Worm (Caenorhabditis elegans): ENCODE data around the gene trip-4.
A peak's percentile ranks its signal among the peaks of the same experiment; 100 is the strongest.

trip-4 gene

DNA sequence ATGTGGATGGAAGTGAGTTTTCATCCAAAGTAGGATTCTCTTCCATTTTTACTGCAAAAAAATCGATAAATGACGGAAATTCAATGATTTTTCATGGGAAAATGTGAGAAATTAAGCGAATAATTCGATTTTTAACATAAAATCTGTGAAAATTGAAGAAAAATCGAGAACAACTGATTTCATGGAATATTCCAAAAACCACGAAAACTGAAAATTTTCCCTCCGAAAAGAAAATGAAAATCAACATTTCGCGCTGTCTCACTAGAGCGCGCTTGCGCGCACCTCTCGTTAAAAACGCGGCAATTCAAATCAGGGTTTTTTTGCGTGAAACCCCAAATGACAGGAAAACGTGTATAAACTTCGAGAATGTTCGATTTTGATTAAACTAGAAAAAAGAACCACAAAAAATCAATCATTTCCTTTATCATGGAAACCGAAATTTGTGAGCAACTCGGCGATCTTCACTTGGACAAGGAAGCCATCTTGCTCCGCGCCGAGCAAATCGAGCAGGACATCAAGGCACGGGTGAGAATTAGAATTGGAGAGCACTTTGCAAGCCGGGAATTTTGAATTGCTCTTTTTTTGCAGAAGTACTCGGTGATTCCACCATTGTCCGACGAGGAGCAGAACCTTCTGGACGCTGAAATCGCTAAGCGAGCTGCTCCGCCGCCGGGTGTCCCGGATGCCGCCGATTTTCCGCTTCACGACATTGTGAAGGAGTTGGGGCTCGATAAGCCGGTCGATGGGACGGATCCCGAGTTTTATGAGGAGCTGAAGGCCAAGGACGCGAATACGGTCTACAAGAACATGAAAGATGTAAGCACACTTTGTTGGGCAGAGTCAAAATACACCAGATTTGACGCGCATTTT, 28.6 kb upstream of the trip-4 start, which contains the start of the genes Y53F4B.9 and Y53F4B.11:
Y53F4B.9 (minus strand) TSS at position 51 of the 870 bp plus-strand sequence.
Y53F4B.11 (plus strand) TSS at position 383 of the 870 bp plus-strand sequence.
- TF ChIP-seq ceh-19 (GFP tag; optimal IDR thresholded peaks at IDR 0.05) (no peak), hlh-30 (tag; optimal IDR thresholded peaks at IDR 0.05; ENCODE audit: insufficient read depth) (no peak), ceh-18 (tag; optimal IDR thresholded peaks at IDR 0.05) (peak; percentile 29), Y22D7AL.16 (tag; optimal IDR thresholded peaks at IDR 0.05) (no peak), pax-1 (tag; optimal IDR thresholded peaks at IDR 0.05) (no peak), lin-11 (tag; optimal IDR thresholded peaks at IDR 0.05) (no peak), ets-4 (tag; optimal IDR thresholded peaks at IDR 0.05) (peak; percentile 30), sox-4 (tag; optimal IDR thresholded peaks at IDR 0.05) (peak; percentile 7), ceh-24 (tag; optimal IDR thresholded peaks at IDR 0.05) (no peak), unc-55 (GFP tag; optimal IDR thresholded peaks at IDR 0.05) (peak; percentile 15), tbx-2 (tag; optimal IDR thresholded peaks at IDR 0.05) (peak; percentile 39), madf-2 (tag; optimal IDR thresholded peaks at IDR 0.05) (no peak), fkh-10 (GFP tag; optimal IDR thresholded peaks at IDR 0.05) (no peak), rnt-1 (tag; optimal IDR thresholded peaks at IDR 0.05) (peak; percentile 41), unc-42 (tag; optimal IDR thresholded peaks at IDR 0.05) (peak; percentile 62), nfya-1 (tag; optimal IDR thresholded peaks at IDR 0.05) (peak; percentile 71), pros-1 (tag; optimal IDR thresholded peaks at IDR 0.05) (peak; percentile 6), F13H6.1 (tag; optimal IDR thresholded peaks at IDR 0.05) (no peak), ceh-48 (tag; optimal IDR thresholded peaks at IDR 0.05) (peak; percentile 1), dve-1 (tag; optimal IDR thresholded peaks at IDR 0.05) (no peak), ceh-31 (tag; optimal IDR thresholded peaks at IDR 0.05) (peak; percentile 55), pat-9 (tag; optimal IDR thresholded peaks at IDR 0.05) (peak; percentile 23), unc-3 (GFP tag; conservative IDR thresholded peaks at IDR 0.05) (no peak), unc-3 (tag; optimal IDR thresholded peaks at IDR 0.05) (no peak), C08G9.2 (tag; optimal IDR thresholded peaks at IDR 0.05) (peak; percentile 37), npax-4 (tag; optimal IDR thresholded peaks at IDR 0.05) (no peak), ref-2 (tag; optimal IDR thresholded peaks at IDR 0.05) (peak; percentile 20)

DNA sequence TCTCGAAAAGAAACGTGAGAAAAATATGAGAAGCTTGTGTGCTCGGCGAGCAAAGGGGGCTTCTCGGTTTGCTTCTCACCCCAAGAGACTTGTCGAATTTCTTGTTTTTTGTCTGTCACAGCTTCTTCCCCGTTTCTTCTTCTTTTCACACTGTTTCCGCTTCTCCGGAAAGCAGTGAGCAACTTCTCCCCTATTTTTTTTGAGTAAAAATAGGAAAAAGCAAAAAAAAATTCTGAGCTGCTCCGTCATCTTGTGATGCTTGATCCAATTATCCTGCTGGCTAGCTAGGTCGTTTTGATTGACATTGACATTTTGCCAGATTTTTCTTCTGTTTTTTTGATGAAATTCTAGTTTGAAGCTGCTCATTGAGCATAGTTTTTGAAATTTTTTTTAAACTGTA, 24.8 kb upstream of the trip-4 start, which contains the start of gene Y53F4B.51:
Y53F4B.51 (minus strand) TSS at position 63 of the 400 bp plus-strand sequence.
- TF ChIP-seq ceh-6 (GFP tag; optimal IDR thresholded peaks at IDR 0.05) (no peak), C38D4.7 (GFP tag; optimal IDR thresholded peaks at IDR 0.05) (no peak), hlh-15 (tag; optimal IDR thresholded peaks at IDR 0.05) (no peak), ceh-22 (tag; optimal IDR thresholded peaks at IDR 0.05) (no peak), elt-2 (tag; optimal IDR thresholded peaks at IDR 0.05) (no peak), tbx-2 (tag; optimal IDR thresholded peaks at IDR 0.05) (no peak), hlh-8 (tag; optimal IDR thresholded peaks at IDR 0.05) (no peak), unc-42 (tag; optimal IDR thresholded peaks at IDR 0.05) (peak; percentile 45), ceh-45 (GFP tag; IDR thresholded peaks at IDR 0.05) (no peak)

DNA sequence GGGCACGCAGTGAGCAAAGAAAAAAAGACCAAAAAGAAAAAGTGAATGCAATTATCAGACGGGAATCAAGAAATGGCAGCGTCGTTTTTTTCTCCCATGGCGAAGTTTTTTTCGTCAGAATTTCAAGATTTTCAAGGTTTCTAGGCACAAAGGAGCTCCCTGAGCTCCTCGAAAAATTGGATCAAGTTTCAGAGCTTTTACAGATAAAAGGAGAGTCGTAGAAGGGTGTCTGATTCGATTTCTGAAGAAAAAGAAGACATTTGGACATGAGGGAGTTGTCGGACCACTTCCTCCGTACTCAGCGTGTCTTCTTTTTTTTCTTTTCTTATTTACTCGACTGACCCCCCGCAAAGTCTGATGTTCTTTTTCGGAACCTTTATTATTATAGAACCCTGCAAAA, 23.5 kb upstream of the trip-4 start:
- TF ChIP-seq hlh-8 (tag; optimal IDR thresholded peaks at IDR 0.05) (no peak), K09A11.1 (tag; optimal IDR thresholded peaks at IDR 0.05; ENCODE audit: insufficient read depth) (no peak), unc-42 (tag; optimal IDR thresholded peaks at IDR 0.05) (peak; percentile 55)

DNA sequence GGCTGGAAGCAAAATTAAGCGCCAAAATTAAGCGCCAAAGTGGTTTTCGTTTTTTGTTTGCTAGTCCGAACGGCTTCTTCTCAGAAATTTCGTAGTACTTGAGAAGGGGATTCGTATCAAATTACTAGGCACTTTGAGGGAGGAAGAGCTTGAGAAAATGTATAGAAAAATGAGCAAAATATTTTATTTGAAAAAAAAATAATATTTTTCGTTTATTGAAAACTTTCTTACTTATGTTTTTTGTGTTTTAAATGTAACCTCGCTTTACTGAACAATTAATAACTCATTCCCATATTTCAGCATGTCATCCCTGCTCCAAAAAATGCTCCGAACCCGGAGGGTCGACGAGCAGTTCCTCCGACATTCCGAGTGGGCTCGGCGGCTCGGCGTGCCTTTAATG, 20.3 kb upstream of the trip-4 start, which contains the start of gene Y53F4B.12:
Y53F4B.12 (plus strand) TSS at position 301 of the 400 bp plus-strand sequence.
- TF ChIP-seq dmd-4 (tag; optimal IDR thresholded peaks at IDR 0.05; ENCODE audit: borderline replicate concordance) (no peak), pros-1 (tag; optimal IDR thresholded peaks at IDR 0.05) (no peak), ttx-3 (tag; optimal IDR thresholded peaks at IDR 0.05) (no peak), ztf-16 (tag; optimal IDR thresholded peaks at IDR 0.05) (no peak), K09A11.1 (tag; optimal IDR thresholded peaks at IDR 0.05; ENCODE audit: insufficient read depth) (no peak), tbx-2 (tag; optimal IDR thresholded peaks at IDR 0.05) (no peak), elt-2 (tag; optimal IDR thresholded peaks at IDR 0.05) (no peak), C08G9.2 (tag; optimal IDR thresholded peaks at IDR 0.05) (no peak)
